Fruit fly (Drosophila melanogaster): ENCODE results near the gene TTLL1B.
A peak's percentile ranks its signal among the peaks of the same experiment; 100 is the strongest.

Gene TTLL1B

DNA sequence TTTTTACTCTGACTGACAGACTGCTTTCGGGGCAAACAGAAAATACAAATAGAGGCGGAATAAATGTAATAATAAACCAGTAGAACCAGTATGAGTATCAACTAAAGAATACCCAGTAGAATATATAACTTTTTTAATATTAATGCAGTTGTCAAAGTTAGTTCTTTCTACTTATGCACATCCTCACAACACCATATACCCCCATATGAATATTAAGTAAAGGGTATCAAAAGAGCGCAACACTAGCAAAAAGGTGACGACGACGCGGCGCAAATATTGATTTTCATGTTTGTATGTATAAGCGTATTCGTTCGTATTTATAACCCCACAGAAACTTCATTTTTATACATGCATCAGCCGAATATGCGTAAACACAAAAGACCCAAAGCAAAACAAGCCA lies 35.0 kb upstream of the TTLL1B start (continued):
- TF ChIP-seq grau (tag; optimal IDR thresholded peaks at IDR 0.05) (peak; percentile 90), nmo (GFP tag; optimal IDR thresholded peaks at IDR 0.05) (peak; percentile 95), aop (GFP tag; IDR thresholded peaks at IDR 0.05) (0 out of 2 replicates have a peak, but pooled peaks have one; percentile 46), CG6654 (GFP tag; optimal IDR thresholded peaks at IDR 0.05) (peak; percentile 80), CG11085 (GFP tag; IDR thresholded peaks at IDR 0.05) (peak; percentile 73), Hey (tag; optimal IDR thresholded peaks at IDR 0.05) (peak; percentile 40), sob (GFP tag; IDR thresholded peaks at IDR 0.05) (peak; percentile 95), CG10543 (GFP tag; optimal IDR thresholded peaks at IDR 0.05) (peak; percentile 29), CG1832 (GFP tag; optimal IDR thresholded peaks at IDR 0.05) (no peak), croc (GFP tag; conservative IDR thresholded peaks at IDR 0.05) (peak; percentile 83), Jarid2 (GFP tag; optimal IDR thresholded peaks at IDR 0.05) (peak; percentile 84), HmgD (GFP tag; optimal IDR thresholded peaks at IDR 0.05) (peak; percentile 2), dan (GFP tag; IDR thresholded peaks at IDR 0.05) (peak; percentile 55; the same call in 1 of the 2 replicates), H15 (GFP tag; IDR thresholded peaks at IDR 0.05) (peak; percentile 94), CG8388 (GFP tag; optimal IDR thresholded peaks at IDR 0.05) (peak; percentile 87), br (optimal IDR thresholded peaks at IDR 0.05) (no peak), gce (GFP tag; IDR thresholded peaks at IDR 0.05) (peak; percentile 90), sqz (GFP tag; optimal IDR thresholded peaks at IDR 0.05) (peak; percentile 85), row (GFP tag; IDR thresholded peaks at IDR 0.05) (peak; percentile 96), toy (GFP tag; IDR thresholded peaks at IDR 0.05) (peak; percentile 76), CG8359 (GFP tag; optimal IDR thresholded peaks at IDR 0.05; ENCODE audit: borderline replicate concordance) (peak; percentile 90), oc (tag; optimal IDR thresholded peaks at IDR 0.05) (peak; percentile 94), gro (GFP tag; optimal IDR thresholded peaks at IDR 0.05) (peak; percentile 92), Dbx (GFP tag; IDR thresholded peaks at IDR 0.05) (peak; percentile 92), trh (GFP tag; optimal IDR thresholded peaks at IDR 0.05) (peak; percentile 81), CG12155 (GFP tag; optimal IDR thresholded peaks at IDR 0.05) (peak; percentile 83), Sox100B (GFP tag; optimal IDR thresholded peaks at IDR 0.05) (peak; percentile 96), CG2875 (GFP tag; optimal IDR thresholded peaks at IDR 0.05) (peak; percentile 89), Lhr (GFP tag; optimal IDR thresholded peaks at IDR 0.05) (peak; percentile 86), CG1603 (tag; optimal IDR thresholded peaks at IDR 0.05) (peak; percentile 70), CG10267 (tag; optimal IDR thresholded peaks at IDR 0.05) (peak; percentile 90), CG13296 (GFP tag; optimal IDR thresholded peaks at IDR 0.05) (peak; percentile 91), CG5245 (GFP tag; optimal IDR thresholded peaks at IDR 0.05) (peak; percentile 95), CG2116 (GFP tag; optimal IDR thresholded peaks at IDR 0.05) (peak; percentile 77), CG9727 (GFP tag; optimal IDR thresholded peaks at IDR 0.05) (peak; percentile 97), Nf-YA (GFP tag; IDR thresholded peaks at IDR 0.05) (peak; percentile 93), CG12299 (tag; optimal IDR thresholded peaks at IDR 0.05) (peak; percentile 77), hb (GFP tag; IDR thresholded peaks at IDR 0.05; ENCODE audit: partially characterized antibody) (no peak), danr (GFP tag; IDR thresholded peaks at IDR 0.05) (peak; percentile 88), Mrtf (GFP tag; IDR thresholded peaks at IDR 0.05) (peak; percentile 93), ase (GFP tag; IDR thresholded peaks at IDR 0.05) (peak; percentile 96), fd3F (GFP tag; optimal IDR thresholded peaks at IDR 0.05) (peak; percentile 87), schlank (tag; optimal IDR thresholded peaks at IDR 0.05) (peak; percentile 20), Ptx1 (GFP tag; IDR thresholded peaks at IDR 0.05) (peak; percentile 94), Atf3 (GFP tag; optimal IDR thresholded peaks at IDR 0.05) (peak; percentile 75), CG9609 (GFP tag; optimal IDR thresholded peaks at IDR 0.05) (peak; percentile 74), BEAF-32 (GFP tag; optimal IDR thresholded peaks at IDR 0.05) (no peak), amos (GFP tag; IDR thresholded peaks at IDR 0.05; ENCODE audit: partially characterized antibody) (no peak), CG16779 (GFP tag; IDR thresholded peaks at IDR 0.05) (peak; percentile 50; the same call in 1 of the 2 replicates), slou (GFP tag; optimal IDR thresholded peaks at IDR 0.05) (peak; percentile 87), Neu2 (GFP tag; optimal IDR thresholded peaks at IDR 0.05; ENCODE audit: borderline replicate concordance) (peak; percentile 44)

All from whole organism, embryonic.